Fruit fly (Drosophila melanogaster): ENCODE data around the gene CG5114.

CG5114 gene

DNA sequence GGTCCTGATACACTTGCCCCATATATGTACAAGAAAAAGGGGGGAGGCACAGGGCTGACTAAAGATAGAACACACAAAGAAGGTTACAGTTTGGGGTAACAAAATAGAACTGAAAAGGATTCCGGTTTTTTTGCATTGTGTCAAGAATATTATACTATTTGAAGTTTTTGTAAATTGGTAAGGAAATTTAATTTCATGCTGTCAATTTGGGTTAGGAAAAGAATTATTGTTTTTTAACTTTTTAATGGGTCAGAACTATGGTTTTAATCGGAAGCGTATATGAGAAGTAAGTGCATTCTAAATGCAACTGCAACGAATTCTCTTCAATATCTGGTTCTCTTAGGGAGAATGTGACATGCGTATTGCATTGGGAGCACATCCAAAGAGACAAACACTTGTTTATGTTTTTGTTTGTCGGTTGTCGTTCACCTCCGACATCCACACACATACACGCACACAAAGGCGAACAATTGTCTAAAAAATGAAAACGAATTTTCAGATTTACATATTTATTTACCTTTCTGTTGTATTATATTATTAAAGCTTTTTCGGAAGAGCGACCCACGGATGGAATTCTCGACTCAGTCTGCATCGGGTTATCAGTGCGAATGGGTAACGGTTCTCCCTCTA lies 2.0 kb downstream of the CG5114 start, which contains the start of gene mnd (continued):
- TF ChIP-seq Med (GFP tag): peak; percentile 27
- TF ChIP-seq ara (GFP tag; IDR thresholded peaks at IDR 0.05): no peak
- no peak for TF ChIP-seq sr (GFP tag; IDR thresholded peaks at IDR 0.05)
- TF ChIP-seq CG2199 (GFP tag; IDR thresholded peaks at IDR 0.05): 0 out of 3 replicates have a peak, but pooled peaks have one; percentile 24
- TF ChIP-seq Drgx (GFP tag; IDR thresholded peaks at IDR 0.05): peak; percentile 92
- no peak for TF ChIP-seq nerfin-2 (GFP tag; IDR thresholded peaks at IDR 0.05; ENCODE audit: partially characterized antibody)
- no peak for TF ChIP-seq ap (GFP tag; IDR thresholded peaks at IDR 0.05)
- TF ChIP-seq odd (GFP tag; optimal IDR thresholded peaks at IDR 0.05): no peak
- no peak for TF ChIP-seq aop (GFP tag; IDR thresholded peaks at IDR 0.05)
- peak; percentile 42 to 60 for TF ChIP-seq bsh (GFP tag; optimal IDR thresholded peaks at IDR 0.05)
- TF ChIP-seq CG3163 (GFP tag; optimal IDR thresholded peaks at IDR 0.05): peak; percentile 19
- no peak for TF ChIP-seq E2f2 (GFP tag; IDR thresholded peaks at IDR 0.05)
- peak; percentile 7; the same call in 1 of the 2 replicates for TF ChIP-seq Xrp1 (GFP tag; IDR thresholded peaks at IDR 0.05)
- no peak for TF ChIP-seq CG32767 (GFP tag; IDR thresholded peaks at IDR 0.05)
- TF ChIP-seq nom (GFP tag; optimal IDR thresholded peaks at IDR 0.05): peak; percentile 25
- TF ChIP-seq CG6791 (GFP tag; IDR thresholded peaks at IDR 0.05; ENCODE audit: partially characterized antibody): no peak
- TF ChIP-seq D19A (tag; optimal IDR thresholded peaks at IDR 0.05): peak; percentile 29
- TF ChIP-seq ems (GFP tag; optimal IDR thresholded peaks at IDR 0.05): no peak
- no peak for TF ChIP-seq fd96Cb (tag; optimal IDR thresholded peaks at IDR 0.05)
- no peak for TF ChIP-seq Tbp (GFP tag; optimal IDR thresholded peaks at IDR 0.05)
- peak; percentile 13 for TF ChIP-seq dmrt11E (tag; optimal IDR thresholded peaks at IDR 0.05)
- TF ChIP-seq sna (GFP tag; IDR thresholded peaks at IDR 0.05; ENCODE audit: partially characterized antibody): no peak
- peak in 1 of 2 experiments; percentile 14 for TF ChIP-seq Hr78 (GFP tag; optimal IDR thresholded peaks at IDR 0.05)
- no peak for TF ChIP-seq CG17802 (tag; optimal IDR thresholded peaks at IDR 0.05)
- peak; percentile 25 for TF ChIP-seq kah (GFP tag; optimal IDR thresholded peaks at IDR 0.05)
- TF ChIP-seq CG4282 (GFP tag; optimal IDR thresholded peaks at IDR 0.05): no peak
- no peak for TF ChIP-seq CG14965 (GFP tag; optimal IDR thresholded peaks at IDR 0.05; ENCODE audit: borderline replicate concordance)
- no peak for TF ChIP-seq Atf3 (GFP tag; optimal IDR thresholded peaks at IDR 0.05)
- TF ChIP-seq ham (GFP tag; IDR thresholded peaks at IDR 0.05): no peak

- no peak for TF ChIP-seq dan (GFP tag; IDR thresholded peaks at IDR 0.05)
- no peak for TF ChIP-seq gsb-n (tag; optimal IDR thresholded peaks at IDR 0.05)
- no peak for TF ChIP-seq Dref (GFP tag; IDR thresholded peaks at IDR 0.05)
- TF ChIP-seq CG10274 (GFP tag; optimal IDR thresholded peaks at IDR 0.05): no peak
- TF ChIP-seq CG10565 (GFP tag; optimal IDR thresholded peaks at IDR 0.05): no peak
- TF ChIP-seq knrl (GFP tag; IDR thresholded peaks at IDR 0.05; ENCODE audit: partially characterized antibody): no peak
- no peak for TF ChIP-seq CG3163 (GFP tag; optimal IDR thresholded peaks at IDR 0.05)
- TF ChIP-seq chm (GFP tag; IDR thresholded peaks at IDR 0.05): no peak
- no peak for TF ChIP-seq unpg (GFP tag; optimal IDR thresholded peaks at IDR 0.05)
- TF ChIP-seq CG7987 (GFP tag; optimal IDR thresholded peaks at IDR 0.05): no peak
- peak in 1 of 2 experiments; percentile 46 for TF ChIP-seq Eip74EF (GFP tag; optimal IDR thresholded peaks at IDR 0.05)
- TF ChIP-seq fd64A (GFP tag; optimal IDR thresholded peaks at IDR 0.05): no peak
- TF ChIP-seq Ravus (GFP tag; IDR thresholded peaks at IDR 0.05): no peak
- TF ChIP-seq gem (tag; optimal IDR thresholded peaks at IDR 0.05): peak; percentile 27
- TF ChIP-seq CG7556 (GFP tag; optimal IDR thresholded peaks at IDR 0.05): no peak
- no peak for TF ChIP-seq CG13775 (GFP tag; optimal IDR thresholded peaks at IDR 0.05)
- TF ChIP-seq Vsx1 (GFP tag; optimal IDR thresholded peaks at IDR 0.05): peak; percentile 29
- no peak for TF ChIP-seq onecut (GFP tag; IDR thresholded peaks at IDR 0.05)
- no peak for TF ChIP-seq Trl (optimal IDR thresholded peaks at IDR 0.05)
- no peak for TF ChIP-seq Trl (GFP tag; optimal IDR thresholded peaks at IDR 0.05)
- no peak for TF ChIP-seq CG9932 (GFP tag; IDR thresholded peaks at IDR 0.05)
- TF ChIP-seq Hr78 (GFP tag; optimal IDR thresholded peaks at IDR 0.05): peak in 1 of 2 experiments; percentile 87
- TF ChIP-seq CG30403 (GFP tag; optimal IDR thresholded peaks at IDR 0.05): peak; percentile 1
Measured at dm6 chr3L:14986340-14986916, 3.8 kb downstream of the CG5114 start.

All from whole organism, embryonic.